Fruit fly (Drosophila melanogaster): ENCODE data around the gene Rlip.

Gene Rlip

dm6 chr3R:21065010-21065695, 47.7 kb downstream of the Rlip start, which contains the start of gene AnxB9 (continued):
- TF ChIP-seq oc (tag; optimal IDR thresholded peaks at IDR 0.05) (peak; percentile 13), Camta (GFP tag; optimal IDR thresholded peaks at IDR 0.05) (no peak), NK7.1 (GFP tag; optimal IDR thresholded peaks at IDR 0.05) (peak; percentile 10), E2f1 (GFP tag; IDR thresholded peaks at IDR 0.05) (peak; percentile 39; the same call in 1 of the 2 replicates), CG9727 (GFP tag; optimal IDR thresholded peaks at IDR 0.05) (no peak), CG10147 (GFP tag; optimal IDR thresholded peaks at IDR 0.05) (no peak), danr (GFP tag; IDR thresholded peaks at IDR 0.05) (no peak), HLH4C (GFP tag; IDR thresholded peaks at IDR 0.05; ENCODE audit: partially characterized antibody) (no peak), nerfin-2 (GFP tag; IDR thresholded peaks at IDR 0.05; ENCODE audit: partially characterized antibody) (no peak), CG15601 (tag; optimal IDR thresholded peaks at IDR 0.05) (peak; percentile 8), mld (GFP tag; IDR thresholded peaks at IDR 0.05; ENCODE audit: partially characterized antibody) (0 out of 3 replicates have a peak, but pooled peaks have one; percentile 53), CTCF (GFP tag; optimal IDR thresholded peaks at IDR 0.05) (no peak), ham (GFP tag; IDR thresholded peaks at IDR 0.05) (no peak), rib (GFP tag; IDR thresholded peaks at IDR 0.05) (peak; percentile 53; the same call in 1 of the 2 replicates), CG10267 (tag; optimal IDR thresholded peaks at IDR 0.05) (no peak), ab (GFP tag; optimal IDR thresholded peaks at IDR 0.05) (no peak), grn (GFP tag; optimal IDR thresholded peaks at IDR 0.05) (peak; percentile 31), CG3163 (GFP tag; optimal IDR thresholded peaks at IDR 0.05) (peak; percentile 43), CG6175 (GFP tag; IDR thresholded peaks at IDR 0.05) (no peak), CG10543 (GFP tag; optimal IDR thresholded peaks at IDR 0.05) (peak; percentile 70), yki (optimal IDR thresholded peaks at IDR 0.05) (no peak), amos (GFP tag; IDR thresholded peaks at IDR 0.05; ENCODE audit: partially characterized antibody) (peak; percentile 82; the same call in 1 of the 2 replicates), Myb (GFP tag; optimal IDR thresholded peaks at IDR 0.05) (no peak), cas (GFP tag; IDR thresholded peaks at IDR 0.05) (no peak), CG17612 (GFP tag; IDR thresholded peaks at IDR 0.05) (no peak), CG6813 (GFP tag; optimal IDR thresholded peaks at IDR 0.05) (peak; percentile 9), CG30431 (GFP tag; optimal IDR thresholded peaks at IDR 0.05) (no peak), vvl (GFP tag; IDR thresholded peaks at IDR 0.05) (peak; percentile 59), CG14441 (GFP tag; IDR thresholded peaks at IDR 0.05) (no peak), psq (GFP tag; optimal IDR thresholded peaks at IDR 0.05) (no peak), sob (GFP tag; IDR thresholded peaks at IDR 0.05) (peak; percentile 62), cwo (GFP tag; optimal IDR thresholded peaks at IDR 0.05) (peak; percentile 14), Hsf (GFP tag; optimal IDR thresholded peaks at IDR 0.05) (no peak), CG2116 (GFP tag; optimal IDR thresholded peaks at IDR 0.05) (no peak), ap (GFP tag; IDR thresholded peaks at IDR 0.05) (no peak), CG43689 (GFP tag; IDR thresholded peaks at IDR 0.05) (no peak), CG8290 (GFP tag; optimal IDR thresholded peaks at IDR 0.05) (peak; percentile 98), CG8290 (tag; optimal IDR thresholded peaks at IDR 0.05) (peak in 1 of 2 experiments; percentile 92), CG2889 (GFP tag; IDR thresholded peaks at IDR 0.05) (no peak), Oaz (GFP tag; IDR thresholded peaks at IDR 0.05) (no peak), CG12299 (tag; optimal IDR thresholded peaks at IDR 0.05) (peak; percentile 32), CG13296 (GFP tag; optimal IDR thresholded peaks at IDR 0.05) (peak; percentile 48), HLHmδ (GFP tag; optimal IDR thresholded peaks at IDR 0.05) (peak; percentile 56), Hey (tag; optimal IDR thresholded peaks at IDR 0.05) (no peak), Dp (GFP tag; optimal IDR thresholded peaks at IDR 0.05) (no peak), lbe (GFP tag; optimal IDR thresholded peaks at IDR 0.05) (peak; percentile 68), CG7963 (GFP tag; IDR thresholded peaks at IDR 0.05; ENCODE audit: partially characterized antibody) (peak; percentile 54; the same call in 2 of the 3 replicates), tin (GFP tag; optimal IDR thresholded peaks at IDR 0.05) (no peak), CG34422 (GFP tag; IDR thresholded peaks at IDR 0.05) (peak; percentile 54; the same call in 1 of the 3 replicates), CG1792 (GFP tag; optimal IDR thresholded peaks at IDR 0.05) (no peak), CG17186 (GFP tag; optimal IDR thresholded peaks at IDR 0.05) (no peak)
